Worm (Caenorhabditis elegans): Measurements from ENCODE around the gene Y26G10.1.

ce11 chrV:17695802-17696201, at the start of gene Y26G10.1:
- no peak for TF ChIP-seq lin-13 (tag; optimal IDR thresholded peaks at IDR 0.05)
- TF ChIP-seq snpc-4 (tag; optimal IDR thresholded peaks at IDR 0.05): no peak
- no peak for TF ChIP-seq cnd-1 (tag; optimal IDR thresholded peaks at IDR 0.05)
- no peak for TF ChIP-seq mep-1 (tag; optimal IDR thresholded peaks at IDR 0.05)
- TF ChIP-seq nhr-12 (tag; optimal IDR thresholded peaks at IDR 0.05): no peak
- no peak for TF ChIP-seq M03D4.4 (tag; optimal IDR thresholded peaks at IDR 0.05)
- TF ChIP-seq elt-1 (tag; optimal IDR thresholded peaks at IDR 0.05; ENCODE audit: borderline replicate concordance, insufficient read depth): no peak
- TF ChIP-seq unc-62 (GFP tag; optimal IDR thresholded peaks at IDR 0.05): no peak
